Worm (Caenorhabditis elegans): ENCODE data around the gene T16G12.12.

T16G12.12 gene

DNA sequence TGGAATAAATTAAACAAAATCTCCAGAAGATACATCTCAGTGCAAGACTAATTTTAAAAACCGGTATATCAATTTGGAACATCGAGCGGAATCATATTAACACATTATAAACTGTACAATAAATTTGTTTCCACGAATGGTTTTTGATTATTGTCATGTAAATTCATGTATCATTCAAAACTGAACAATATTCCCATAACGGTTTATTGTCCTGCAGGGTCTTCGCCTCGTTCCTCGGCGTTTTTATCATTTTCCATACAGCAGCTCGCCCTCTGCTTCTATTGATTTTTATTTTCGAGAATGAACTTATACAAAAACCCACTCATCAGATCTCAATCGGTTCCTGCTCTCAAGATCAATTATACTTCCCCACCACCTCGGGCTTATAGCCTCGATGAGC is 5.6 kb downstream of the T16G12.12 start, which contains the start of gene T16G12.8:
TSS of gene T16G12.8 (plus strand) at position 301 of the 400 bp plus-strand sequence.
- TF ChIP-seq hpl-2 (GFP tag; optimal IDR thresholded peaks at IDR 0.05) (no peak), pag-3 (tag; optimal IDR thresholded peaks at IDR 0.05; ENCODE audit: borderline replicate concordance, insufficient read depth) (no peak), xbp-1 (tag; optimal IDR thresholded peaks at IDR 0.05) (no peak), unc-62 (GFP tag; optimal IDR thresholded peaks at IDR 0.05) (no peak), ama-1 (optimal IDR thresholded peaks at IDR 0.05) (no peak), ztf-11 (tag; optimal IDR thresholded peaks at IDR 0.05) (no peak), ceh-63 (GFP tag; optimal IDR thresholded peaks at IDR 0.05) (no peak), lsy-2 (tag; optimal IDR thresholded peaks at IDR 0.05) (no peak), zip-4 (GFP tag; optimal IDR thresholded peaks at IDR 0.05) (no peak), C16A3.4 (tag; optimal IDR thresholded peaks at IDR 0.05) (no peak), dpl-1 (GFP tag; optimal IDR thresholded peaks at IDR 0.05) (no peak)

DNA sequence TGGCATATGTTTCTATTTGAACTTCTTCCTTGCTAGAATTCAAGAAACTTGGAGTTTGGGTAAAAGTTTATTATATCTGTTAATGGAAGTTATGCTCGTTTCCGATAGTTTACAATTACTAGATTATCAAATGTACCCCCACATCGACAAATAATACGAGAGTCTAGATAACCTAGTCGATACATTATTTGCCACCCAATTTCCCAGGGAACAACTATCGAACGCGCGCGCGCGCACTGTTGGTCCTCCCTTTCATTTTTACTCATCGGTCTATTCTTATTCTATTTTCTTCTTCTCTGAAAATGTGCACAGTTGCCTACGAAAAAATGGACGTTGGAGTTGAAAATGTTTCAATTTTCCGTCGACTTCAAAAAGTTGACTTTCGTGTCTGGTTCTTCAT is 7.2 kb downstream of the T16G12.12 start, which contains the start of gene T16G12.13:
TSS of gene T16G12.13 (plus strand) at position 293 of the 400 bp plus-strand sequence.
- TF ChIP-seq snpc-4 (tag; optimal IDR thresholded peaks at IDR 0.05) (no peak), ceh-63 (GFP tag; optimal IDR thresholded peaks at IDR 0.05) (no peak), alr-1 (tag; optimal IDR thresholded peaks at IDR 0.05; ENCODE audit: borderline replicate concordance) (no peak), unc-62 (GFP tag; optimal IDR thresholded peaks at IDR 0.05) (no peak), mef-2 (tag; optimal IDR thresholded peaks at IDR 0.05) (no peak), aly-2 (tag; optimal IDR thresholded peaks at IDR 0.05) (no peak), lin-35 (GFP tag; optimal IDR thresholded peaks at IDR 0.05) (no peak), fkh-8 (tag; optimal IDR thresholded peaks at IDR 0.05) (no peak), isw-1 (GFP tag; IDR thresholded peaks at IDR 0.05) (no peak), lin-13 (GFP tag; optimal IDR thresholded peaks at IDR 0.05) (no peak), ztf-4 (tag; optimal IDR thresholded peaks at IDR 0.05) (no peak), tlp-1 (tag; optimal IDR thresholded peaks at IDR 0.05) (no peak), lin-39 (tag; optimal IDR thresholded peaks at IDR 0.05) (no peak), jun-1 (tag; optimal IDR thresholded peaks at IDR 0.05) (no peak), pag-3 (tag; optimal IDR thresholded peaks at IDR 0.05; ENCODE audit: borderline replicate concordance, insufficient read depth) (no peak), fkh-4 (tag; optimal IDR thresholded peaks at IDR 0.05; ENCODE audit: borderline replicate concordance) (no peak), nhr-28 (tag; optimal IDR thresholded peaks at IDR 0.05) (no peak)

DNA sequence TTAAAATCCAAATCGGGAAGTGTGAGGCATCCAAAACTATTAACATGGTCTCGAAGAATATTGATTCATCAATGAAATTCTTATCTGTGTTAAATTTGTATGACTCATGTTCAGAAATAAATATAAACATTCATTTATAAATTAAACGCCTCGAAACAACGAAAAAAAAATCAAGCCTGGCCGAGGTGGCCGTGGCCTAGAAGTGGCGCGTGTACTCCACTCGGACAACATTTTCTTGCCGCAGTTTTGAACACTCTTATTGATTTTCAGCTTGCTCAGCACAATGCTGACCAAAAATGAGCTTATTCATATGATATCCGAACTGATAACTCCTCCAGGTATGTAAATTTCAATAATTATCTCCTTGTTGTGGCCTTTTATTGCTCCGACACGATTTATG is 10.7 kb downstream of the T16G12.12 start, which contains the start of gene ekl-6:
TSS of gene ekl-6 (plus strand) at position 265 of the 400 bp plus-strand sequence.
- no peak for TF ChIP-seq unc-30 (tag; optimal IDR thresholded peaks at IDR 0.05)
- TF ChIP-seq elt-2 (tag; optimal IDR thresholded peaks at IDR 0.05): peak; percentile 37
- peak; percentile 90 for TF ChIP-seq irx-1 (tag; optimal IDR thresholded peaks at IDR 0.05)
- peak; percentile 77 for TF ChIP-seq pax-3 (tag; optimal IDR thresholded peaks at IDR 0.05)
- TF ChIP-seq elt-3 (tag; optimal IDR thresholded peaks at IDR 0.05): no peak
- peak; percentile 1 for TF ChIP-seq C16A3.4 (tag; optimal IDR thresholded peaks at IDR 0.05)
- TF ChIP-seq dsc-1 (tag; optimal IDR thresholded peaks at IDR 0.05): peak; percentile 79
- TF ChIP-seq mef-2 (tag; optimal IDR thresholded peaks at IDR 0.05): no peak
- TF ChIP-seq Y116A8C.19 (tag; optimal IDR thresholded peaks at IDR 0.05; ENCODE audit: borderline replicate concordance): peak; percentile 48
- TF ChIP-seq aly-2 (tag; optimal IDR thresholded peaks at IDR 0.05): no peak
- peak; percentile 92 for TF ChIP-seq nhr-85 (tag)
- peak; percentile 21 for TF ChIP-seq nhr-77 (tag; optimal IDR thresholded peaks at IDR 0.05)
- TF ChIP-seq ceh-8 (GFP tag; optimal IDR thresholded peaks at IDR 0.05): peak; percentile 30
- no peak for TF ChIP-seq aha-1 (tag; optimal IDR thresholded peaks at IDR 0.05)
- TF ChIP-seq unc-130 (tag; optimal IDR thresholded peaks at IDR 0.05): no peak
- no peak for TF ChIP-seq egl-27 (tag; optimal IDR thresholded peaks at IDR 0.05)
- TF ChIP-seq lin-15B (tag; optimal IDR thresholded peaks at IDR 0.05): no peak
- TF ChIP-seq ceh-82 (tag; optimal IDR thresholded peaks at IDR 0.05): peak in 2 of 3 experiments; percentile 26 to 39
- TF ChIP-seq ztf-4 (tag; optimal IDR thresholded peaks at IDR 0.05): no peak
- TF ChIP-seq fkh-10 (GFP tag; optimal IDR thresholded peaks at IDR 0.05): no peak
- TF ChIP-seq grh-1 (GFP tag; IDR thresholded peaks at IDR 0.05): 0 out of 2 replicates have a peak, but pooled peaks have one; percentile 44
- no peak for TF ChIP-seq unc-62 (GFP tag; optimal IDR thresholded peaks at IDR 0.05)
- peak; percentile 60 for TF ChIP-seq unc-86 (tag; optimal IDR thresholded peaks at IDR 0.05)
- TF ChIP-seq swsn-7 (tag; optimal IDR thresholded peaks at IDR 0.05): peak; percentile 69
- no peak for TF ChIP-seq ets-5 (GFP tag; IDR thresholded peaks at IDR 0.05)
- peak; percentile 32 for TF ChIP-seq snpc-4 (tag; optimal IDR thresholded peaks at IDR 0.05)
- TF ChIP-seq nhr-19 (GFP tag; conservative IDR thresholded peaks at IDR 0.05): no peak; the same call in 1 of the 2 replicates
- TF ChIP-seq ceh-63 (GFP tag; optimal IDR thresholded peaks at IDR 0.05): no peak
- peak; percentile 90 for TF ChIP-seq ceh-90 (tag; optimal IDR thresholded peaks at IDR 0.05)
- TF ChIP-seq lin-14 (GFP tag; optimal IDR thresholded peaks at IDR 0.05): no peak
- no peak for TF ChIP-seq blmp-1 (tag; optimal IDR thresholded peaks at IDR 0.05)

All from whole organism, L1 larva.